Fruit fly (Drosophila melanogaster) whole organism, pupa: ENCODE measurements around the gene eag.

Source experiments
- CG10348 ChIP-seq: fragments of 200-800 bp; sonication (Bioruptor generic); IDR thresholded peaks from 2 replicates; pipeline ENCODE4 v1.3.6; 2022; ENCODE audit warnings: missing biosample characterization, missing genetic modification characterization
- CG12605 ChIP-seq: fragments of 200-800 bp; sonication (Bioruptor generic); IDR thresholded peaks from 2 replicates; pipeline ENCODE4 v1.3.6; 2022; ENCODE audit warnings: missing biosample characterization, missing genetic modification characterization
- CG13204 ChIP-seq: fragments of 200-800 bp; sonication (Bioruptor generic); optimal IDR thresholded peaks from 2 replicates; lab custom pipeline; 2018; ENCODE audit warnings: missing biosample characterization, mild to moderate bottlenecking, missing genetic modification characterization, moderate library complexity
- CG14655 ChIP-seq: fragments of 200-800 bp; sonication (Bioruptor generic); optimal IDR thresholded peaks from 3 replicates; lab custom pipeline; 2017; ENCODE audit warnings: mild to moderate bottlenecking, missing biosample characterization, missing genetic modification reagents, missing genetic modification characterization
- CG15710 ChIP-seq: fragments of 200-800 bp; sonication (Bioruptor generic); optimal IDR thresholded peaks from 2 replicates; lab custom pipeline; 2018; ENCODE audit warnings: missing biosample characterization, mild to moderate bottlenecking, missing genetic modification characterization, moderate library complexity
- CG17806 ChIP-seq: fragments of 200-800 bp; sonication (Bioruptor generic); optimal IDR thresholded peaks from 2 replicates; lab custom pipeline; 2018; ENCODE audit warnings: missing biosample characterization, mild to moderate bottlenecking, missing genetic modification characterization, moderate library complexity
- CG32121 ChIP-seq: fragments of 200-800 bp; sonication (Bioruptor generic); IDR thresholded peaks from 2 replicates; pipeline ENCODE4 v1.3.6; 2022; ENCODE audit warnings: missing biosample characterization, missing genetic modification characterization
- CG34367 ChIP-seq: fragments of 200-800 bp; sonication (Bioruptor generic); optimal IDR thresholded peaks from 2 replicates; lab custom pipeline; 2018; ENCODE audit warnings: missing biosample characterization, mild to moderate bottlenecking, missing genetic modification characterization
- CG4496 ChIP-seq: fragments of 200-800 bp; sonication (Bioruptor generic); IDR thresholded peaks from 3 replicates; pipeline ENCODE4 v1.3.6; 2022; ENCODE audit warnings: missing biosample characterization, missing genetic modification characterization
- CG8159 ChIP-seq: fragments of 200-800 bp; sonication (Bioruptor generic); optimal IDR thresholded peaks from 3 replicates; lab custom pipeline; 2018; ENCODE audit warnings: missing biosample characterization, mild to moderate bottlenecking, missing genetic modification characterization, moderate library complexity
- CG8301 ChIP-seq: fragments of 200-800 bp; sonication (Bioruptor generic); optimal IDR thresholded peaks from 2 replicates; lab custom pipeline; 2018; ENCODE audit warnings: missing biosample characterization, mild to moderate bottlenecking, missing genetic modification characterization
- CG9948 ChIP-seq: fragments of 200-800 bp; sonication (Bioruptor generic); optimal IDR thresholded peaks from 2 replicates; lab custom pipeline; 2018; ENCODE audit warnings: missing biosample characterization, mild to moderate bottlenecking, missing genetic modification characterization, moderate library complexity
- D1 ChIP-seq: fragments of 200-800 bp; sonication (Bioruptor generic); optimal IDR thresholded peaks from 2 replicates; lab custom pipeline; 2018; ENCODE audit warnings: missing biosample characterization, mild to moderate bottlenecking, missing genetic modification characterization, moderate library complexity
- EcR ChIP-seq: fragments of 200-800 bp; sonication (Bioruptor generic); optimal IDR thresholded peaks from 3 replicates; lab custom pipeline; 2019; ENCODE audit warnings: missing biosample characterization, missing genetic modification characterization, mild to moderate bottlenecking, moderate library complexity, missing genetic modification reagents
- Ets98B ChIP-seq: fragments of 200-800 bp; sonication (Bioruptor generic); IDR thresholded peaks from 2 replicates; pipeline ENCODE4 v1.3.6; 2022; ENCODE audit warnings: missing biosample characterization, missing genetic modification characterization
- Pif1A ChIP-seq: fragments of 200-800 bp; sonication (Bioruptor generic); optimal IDR thresholded peaks from 3 replicates; lab custom pipeline; 2016; ENCODE audit warnings: missing biosample characterization, missing genetic modification characterization
- Pif1B ChIP-seq: fragments of 200-800 bp; sonication (Bioruptor generic); optimal IDR thresholded peaks from 3 replicates; lab custom pipeline; 2016; ENCODE audit warnings: missing biosample characterization, missing genetic modification characterization
- Snoo ChIP-seq: fragments of 200-800 bp; sonication (Bioruptor generic); optimal IDR thresholded peaks from 3 replicates; lab custom pipeline; 2017; ENCODE audit warnings: missing biosample characterization, mild to moderate bottlenecking, missing genetic modification characterization, inconsistent platforms
- fd96Ca ChIP-seq: fragments of 200-800 bp; sonication (Bioruptor generic); IDR thresholded peaks from 3 replicates; pipeline ENCODE4 v1.3.6; 2022; ENCODE audit warnings: missing biosample characterization, missing genetic modification characterization
- gl ChIP-seq: fragments of 200-800 bp; sonication (Bioruptor generic); optimal IDR thresholded peaks from 2 replicates; lab custom pipeline; 2018; ENCODE audit warnings: missing biosample characterization, mild to moderate bottlenecking, missing genetic modification characterization
- rn ChIP-seq: fragments of 200-800 bp; sonication (Bioruptor generic); IDR thresholded peaks from 2 replicates; pipeline ENCODE4 v1.3.6; 2022; ENCODE audit warnings: missing biosample characterization, missing genetic modification characterization

eag gene

dm6 chrX:15019413-15019812 lies 64.1 kb downstream of the eag start:
- TF ChIP-seq CG12605 (no peak), Pif1B (GFP tag; lab: Kevin White, UChicago) (no peak), fd96Ca (GFP tag; lab: Robert Waterston, UW) (no peak), CG13204 (no peak), gl (tag; lab: Kevin White, UChicago) (no peak), CG17806 (tag; lab: Kevin White, UChicago) (no peak), EcR (GFP tag; lab: Kevin White, UChicago) (no peak), CG32121 (GFP tag; lab: Robert Waterston, UW) (no peak), Pif1A (GFP tag; lab: Kevin White, UChicago) (no peak), CG4496 (GFP tag; lab: Robert Waterston, UW) (no peak), Snoo (tag; lab: Kevin White, UChicago) (no peak), Ets98B (GFP tag; lab: Robert Waterston, UW) (no peak), rn (GFP tag; lab: Robert Waterston, UW) (no peak), D1 (no peak), CG8301 (no peak)

dm6 chrX:15021021-15021477 lies 65.8 kb downstream of the eag start:
- TF ChIP-seq CG17806 (tag; lab: Kevin White, UChicago) (peak; percentile 85), CG8159 (tag; lab: Kevin White, UChicago) (peak; percentile 89), CG32121 (GFP tag; lab: Robert Waterston, UW) (peak; percentile 68), CG12605 (peak; percentile 60; the same call in 1 of the 2 replicates), EcR (GFP tag; lab: Kevin White, UChicago) (peak; percentile 66), CG9948 (peak; percentile 88), Pif1B (GFP tag; lab: Kevin White, UChicago) (peak; percentile 75), CG14655 (GFP tag; lab: Kevin White, UChicago) (peak; percentile 86), Pif1A (GFP tag; lab: Kevin White, UChicago) (peak; percentile 68), rn (GFP tag; lab: Robert Waterston, UW) (peak; percentile 47; the same call in 1 of the 2 replicates), CG34367 (peak; percentile 77), CG8301 (peak; percentile 72), CG13204 (peak; percentile 70), gl (tag; lab: Kevin White, UChicago) (peak; percentile 64), D1 (peak; percentile 72), Ets98B (GFP tag; lab: Robert Waterston, UW) (peak; percentile 55), fd96Ca (GFP tag; lab: Robert Waterston, UW) (peak; percentile 77), CG4496 (GFP tag; lab: Robert Waterston, UW) (peak; percentile 82), Snoo (tag; lab: Kevin White, UChicago) (peak; percentile 76), CG10348 (no peak), CG15710 (tag; lab: Kevin White, UChicago) (peak; percentile 86)

- TF ChIP-seq CG4496 (GFP tag; lab: Robert Waterston, UW) (peak; percentile 48), gl (tag; lab: Kevin White, UChicago) (no peak), CG32121 (GFP tag; lab: Robert Waterston, UW) (peak; percentile 65), CG10348 (no peak), CG14655 (GFP tag; lab: Kevin White, UChicago) (peak; percentile 73), CG15710 (tag; lab: Kevin White, UChicago) (peak; percentile 56), Ets98B (GFP tag; lab: Robert Waterston, UW) (peak; percentile 65), Pif1A (GFP tag; lab: Kevin White, UChicago) (peak; percentile 71), CG34367 (peak; percentile 43), CG8301 (peak; percentile 62), CG9948 (peak; percentile 41), CG12605 (no peak), CG13204 (no peak), CG8159 (tag; lab: Kevin White, UChicago) (peak; percentile 56), Snoo (tag; lab: Kevin White, UChicago) (peak; percentile 69), EcR (GFP tag; lab: Kevin White, UChicago) (no peak), D1 (no peak), CG17806 (tag; lab: Kevin White, UChicago) (peak; percentile 58), rn (GFP tag; lab: Robert Waterston, UW) (no peak), Pif1B (GFP tag; lab: Kevin White, UChicago) (peak; percentile 52), fd96Ca (GFP tag; lab: Robert Waterston, UW) (peak; percentile 70; the same call in 2 of the 3 replicates)
Measured at dm6 chrX:15022219-15022618, 66.9 kb downstream of the eag start.

- TF ChIP-seq fd96Ca (GFP tag; lab: Robert Waterston, UW), result no peak
- TF ChIP-seq Pif1B (GFP tag; lab: Kevin White, UChicago), result no peak
- no peak for TF ChIP-seq Ets98B (GFP tag; lab: Robert Waterston, UW)
- no peak for TF ChIP-seq CG14655 (GFP tag; lab: Kevin White, UChicago)
- TF ChIP-seq CG34367, result no peak
- no peak for TF ChIP-seq Pif1A (GFP tag; lab: Kevin White, UChicago)
- no peak for TF ChIP-seq gl (tag; lab: Kevin White, UChicago)
- TF ChIP-seq CG8159 (tag; lab: Kevin White, UChicago), result no peak
- TF ChIP-seq CG32121 (GFP tag; lab: Robert Waterston, UW), result no peak
- TF ChIP-seq CG13204, result no peak
- TF ChIP-seq CG17806 (tag; lab: Kevin White, UChicago), result no peak
- TF ChIP-seq CG9948, result no peak
- TF ChIP-seq CG10348, result no peak
- no peak for TF ChIP-seq rn (GFP tag; lab: Robert Waterston, UW)
- no peak for TF ChIP-seq EcR (GFP tag; lab: Kevin White, UChicago)
- TF ChIP-seq Snoo (tag; lab: Kevin White, UChicago), result no peak
- TF ChIP-seq CG4496 (GFP tag; lab: Robert Waterston, UW), result no peak
- TF ChIP-seq CG15710 (tag; lab: Kevin White, UChicago), result no peak
- TF ChIP-seq CG8301, result no peak
- no peak for TF ChIP-seq D1
Measured at dm6 chrX:15023395-15023794, 68.1 kb downstream of the eag start.

- no peak for TF ChIP-seq CG13204
- no peak for TF ChIP-seq rn (GFP tag; lab: Robert Waterston, UW)
- TF ChIP-seq Pif1A (GFP tag; lab: Kevin White, UChicago), result peak; percentile 25
- 0 out of 2 replicates have a peak, but pooled peaks have one; percentile 10 for TF ChIP-seq CG12605
- no peak for TF ChIP-seq CG10348
- 0 out of 3 replicates have a peak, but pooled peaks have one; percentile 33 for TF ChIP-seq CG4496 (GFP tag; lab: Robert Waterston, UW)
- TF ChIP-seq fd96Ca (GFP tag; lab: Robert Waterston, UW), result peak; percentile 28; the same call in 1 of the 3 replicates
- TF ChIP-seq CG34367, result no peak
- TF ChIP-seq CG15710 (tag; lab: Kevin White, UChicago), result peak; percentile 79
- peak; percentile 44 for TF ChIP-seq D1
- TF ChIP-seq gl (tag; lab: Kevin White, UChicago), result peak; percentile 10
- TF ChIP-seq Snoo (tag; lab: Kevin White, UChicago), result peak; percentile 66
- peak; percentile 71 for TF ChIP-seq CG9948
- TF ChIP-seq EcR (GFP tag; lab: Kevin White, UChicago), result peak; percentile 40
- TF ChIP-seq Ets98B (GFP tag; lab: Robert Waterston, UW), result peak; percentile 9; the same call in 1 of the 2 replicates
- peak; percentile 83 for TF ChIP-seq CG8159 (tag; lab: Kevin White, UChicago)
- peak; percentile 55 for TF ChIP-seq CG14655 (GFP tag; lab: Kevin White, UChicago)
- TF ChIP-seq CG8301, result no peak
- TF ChIP-seq Pif1B (GFP tag; lab: Kevin White, UChicago), result peak; percentile 23
- TF ChIP-seq CG17806 (tag; lab: Kevin White, UChicago), result peak; percentile 54
- 0 out of 2 replicates have a peak, but pooled peaks have one; percentile 27 for TF ChIP-seq CG32121 (GFP tag; lab: Robert Waterston, UW)
Measured at dm6 chrX:15023826-15024545, 68.7 kb downstream of the eag start, which contains the start of gene be. Gene be (plus strand): TSS chrX:15024436.
